Fruit fly (Drosophila melanogaster): ENCODE measurements around the gene nac.

- TF ChIP-seq CG16779 (tag; optimal IDR thresholded peaks at IDR 0.05) = no peak
- no peak for TF ChIP-seq svp (GFP tag)
- TF ChIP-seq Sox102F (GFP tag; optimal IDR thresholded peaks at IDR 0.05) = no peak
These were observed 37.0 kb upstream of the nac start, which contains the start of the genes COX7A and Arl2 for dm6 chr3R:8340675-8341275.

Measured in whole organism, prepupa.